Fruit fly (Drosophila melanogaster): ENCODE results near the gene Ddc.

dm6 chr2L:19126888-19127287 lies 6.8 kb upstream of the Ddc start:
- no peak for TF ChIP-seq pan (optimal IDR thresholded peaks at IDR 0.05)
- TF ChIP-seq CG8478 (optimal IDR thresholded peaks at IDR 0.05), result no peak
- TF ChIP-seq psq (optimal IDR thresholded peaks at IDR 0.05), result no peak
- TF ChIP-seq EcR (GFP tag; optimal IDR thresholded peaks at IDR 0.05), result no peak

Measured in whole organism.